Worm (Caenorhabditis elegans): ENCODE measurements around the gene klc-1.

klc-1 gene

ce11 chrIV:11080823-11081285, 2.7 kb upstream of the klc-1 start, which contains the start of gene atg-7:
Gene atg-7 (minus strand): TSS chrIV:11081055.
- TF ChIP-seq snpc-4 (tag; optimal IDR thresholded peaks at IDR 0.05), result no peak
- no peak for TF ChIP-seq nhr-23 (tag; optimal IDR thresholded peaks at IDR 0.05)
- no peak for TF ChIP-seq sma-3 (GFP tag; optimal IDR thresholded peaks at IDR 0.05)
- TF ChIP-seq ama-1 (optimal IDR thresholded peaks at IDR 0.05), result peak; percentile 64
- no peak for TF ChIP-seq sma-9 (GFP tag; optimal IDR thresholded peaks at IDR 0.05)
- TF ChIP-seq sma-9 (tag; optimal IDR thresholded peaks at IDR 0.05), result no peak
- no peak for TF ChIP-seq nhr-77 (tag; optimal IDR thresholded peaks at IDR 0.05)
- no peak for TF ChIP-seq gmeb-1 (tag; optimal IDR thresholded peaks at IDR 0.05)
- TF ChIP-seq unc-62 (GFP tag; optimal IDR thresholded peaks at IDR 0.05), result no peak
- no peak for TF ChIP-seq ztf-1 (GFP tag; conservative IDR thresholded peaks at IDR 0.05)
- TF ChIP-seq dmd-4 (tag; optimal IDR thresholded peaks at IDR 0.05), result no peak
- no peak for TF ChIP-seq nhr-10 (tag; optimal IDR thresholded peaks at IDR 0.05)
- TF ChIP-seq ceh-16 (tag; optimal IDR thresholded peaks at IDR 0.05), result no peak
- peak in 1 of 2 experiments; percentile 36 for TF ChIP-seq lsy-2 (tag; optimal IDR thresholded peaks at IDR 0.05)
- TF ChIP-seq nhr-237 (tag; optimal IDR thresholded peaks at IDR 0.05), result no peak
- no peak for TF ChIP-seq ztf-11 (tag; optimal IDR thresholded peaks at IDR 0.05)
- TF ChIP-seq peb-1 (tag; optimal IDR thresholded peaks at IDR 0.05), result no peak
- TF ChIP-seq nhr-6 (tag; optimal IDR thresholded peaks at IDR 0.05), result no peak
- no peak for TF ChIP-seq lin-39 (tag; optimal IDR thresholded peaks at IDR 0.05)
- peak; percentile 21 for TF ChIP-seq Y55F3AM.14 (GFP tag; optimal IDR thresholded peaks at IDR 0.05)
- peak; percentile 20 for TF ChIP-seq lin-13 (GFP tag; optimal IDR thresholded peaks at IDR 0.05)
- no peak for TF ChIP-seq skn-1 (tag; optimal IDR thresholded peaks at IDR 0.05)
- peak; percentile 18 for TF ChIP-seq nhr-25 (tag; optimal IDR thresholded peaks at IDR 0.05)
- TF ChIP-seq alr-1 (tag; optimal IDR thresholded peaks at IDR 0.05), result no peak
- peak; percentile 7 for TF ChIP-seq nhr-129 (tag; optimal IDR thresholded peaks at IDR 0.05)
- TF ChIP-seq R02D3.7 (tag; optimal IDR thresholded peaks at IDR 0.05), result no peak
- no peak for TF ChIP-seq unc-55 (GFP tag; optimal IDR thresholded peaks at IDR 0.05)
- no peak for TF ChIP-seq elt-3 (tag; optimal IDR thresholded peaks at IDR 0.05)
- peak; percentile 41 for TF ChIP-seq ztf-4 (tag; optimal IDR thresholded peaks at IDR 0.05)
- TF ChIP-seq elt-1 (tag; optimal IDR thresholded peaks at IDR 0.05), result no peak
- no peak for TF ChIP-seq fos-1 (tag; optimal IDR thresholded peaks at IDR 0.05)
- no peak for TF ChIP-seq lin-11 (tag; optimal IDR thresholded peaks at IDR 0.05)

DNA sequence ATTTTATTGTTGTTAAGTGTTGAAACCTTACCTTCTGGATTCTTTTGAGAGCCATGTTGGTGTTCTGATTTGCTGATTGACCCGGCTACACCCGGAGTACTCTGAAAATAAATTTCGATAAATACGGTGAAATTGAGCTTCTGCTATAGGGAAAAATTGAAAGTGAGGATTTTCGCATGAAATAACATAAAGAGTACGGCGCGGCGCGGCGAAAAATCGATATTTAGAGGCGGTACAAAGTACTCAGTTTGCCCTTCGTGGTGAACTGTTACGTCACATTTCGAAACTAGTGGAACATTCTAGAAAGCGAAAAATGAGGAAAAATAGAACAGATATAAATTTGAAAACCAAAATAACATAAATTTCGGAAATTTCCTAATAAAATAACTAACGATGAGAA, 1.4 kb upstream of the klc-1 start, which contains the start of gene let-70:
TSS of gene let-70 (minus strand) at position 101 of the 400 bp plus-strand sequence.
- TF ChIP-seq dmd-4 (tag; optimal IDR thresholded peaks at IDR 0.05) (no peak), nhr-129 (tag; optimal IDR thresholded peaks at IDR 0.05) (peak; percentile 12), elt-1 (tag; optimal IDR thresholded peaks at IDR 0.05) (no peak)

- peak; percentile 91 for TF ChIP-seq sma-3 (GFP tag; optimal IDR thresholded peaks at IDR 0.05)
- peak; percentile 93 for TF ChIP-seq mab-5 (tag; optimal IDR thresholded peaks at IDR 0.05)
- TF ChIP-seq egl-27 (tag; optimal IDR thresholded peaks at IDR 0.05), result peak; percentile 93
- TF ChIP-seq mdl-1 (tag; optimal IDR thresholded peaks at IDR 0.05), result peak; percentile 61 to 84
- TF ChIP-seq unc-55 (GFP tag; optimal IDR thresholded peaks at IDR 0.05), result peak; percentile 94
- TF ChIP-seq sma-9 (GFP tag; optimal IDR thresholded peaks at IDR 0.05), result peak; percentile 92
- no peak for TF ChIP-seq sma-9 (tag; optimal IDR thresholded peaks at IDR 0.05)
- peak; percentile 3 for TF ChIP-seq skn-1 (tag; optimal IDR thresholded peaks at IDR 0.05)
- peak; percentile 98 for TF ChIP-seq nhr-129 (tag; optimal IDR thresholded peaks at IDR 0.05)
- peak; percentile 96 for TF ChIP-seq sem-4 (tag; optimal IDR thresholded peaks at IDR 0.05)
- peak; percentile 76 to 94 for TF ChIP-seq lsy-2 (tag; optimal IDR thresholded peaks at IDR 0.05)
- peak; percentile 62 for TF ChIP-seq alr-1 (tag; optimal IDR thresholded peaks at IDR 0.05)
- TF ChIP-seq mbf-1 (tag; optimal IDR thresholded peaks at IDR 0.05), result no peak
- TF ChIP-seq nhr-21 (tag; optimal IDR thresholded peaks at IDR 0.05), result peak; percentile 96
- peak; percentile 99 for TF ChIP-seq zag-1 (tag; optimal IDR thresholded peaks at IDR 0.05)
- TF ChIP-seq unc-39 (tag; optimal IDR thresholded peaks at IDR 0.05), result peak; percentile 27
- TF ChIP-seq R02D3.7 (tag; optimal IDR thresholded peaks at IDR 0.05), result no peak
- peak; percentile 60 for TF ChIP-seq ceh-82 (tag; optimal IDR thresholded peaks at IDR 0.05)
- TF ChIP-seq nhr-12 (tag; optimal IDR thresholded peaks at IDR 0.05), result no peak
- TF ChIP-seq nhr-11 (tag; optimal IDR thresholded peaks at IDR 0.05), result no peak
- TF ChIP-seq ztf-11 (tag; optimal IDR thresholded peaks at IDR 0.05), result no peak
- TF ChIP-seq nhr-23 (tag; optimal IDR thresholded peaks at IDR 0.05), result peak; percentile 42
- TF ChIP-seq lin-13 (GFP tag; optimal IDR thresholded peaks at IDR 0.05), result peak; percentile 86
- no peak for TF ChIP-seq nhr-77 (tag; optimal IDR thresholded peaks at IDR 0.05)
- TF ChIP-seq ZK546.5 (tag; optimal IDR thresholded peaks at IDR 0.05), result peak; percentile 44
- peak; percentile 97 for TF ChIP-seq F13H6.1 (tag; optimal IDR thresholded peaks at IDR 0.05)
- TF ChIP-seq peb-1 (tag; optimal IDR thresholded peaks at IDR 0.05), result no peak
- TF ChIP-seq elt-3 (tag; optimal IDR thresholded peaks at IDR 0.05), result no peak
- TF ChIP-seq crh-2 (tag; optimal IDR thresholded peaks at IDR 0.05), result peak; percentile 91
- TF ChIP-seq ceh-16 (tag; optimal IDR thresholded peaks at IDR 0.05), result no peak
- TF ChIP-seq ama-1 (optimal IDR thresholded peaks at IDR 0.05), result peak; percentile 90
- TF ChIP-seq aly-2 (tag; optimal IDR thresholded peaks at IDR 0.05), result no peak
- peak; percentile 64 for TF ChIP-seq gmeb-1 (tag; optimal IDR thresholded peaks at IDR 0.05)
- peak; percentile 83 for TF ChIP-seq Y55F3AM.14 (GFP tag; optimal IDR thresholded peaks at IDR 0.05)
- peak; percentile 25 for TF ChIP-seq lin-39 (tag; optimal IDR thresholded peaks at IDR 0.05)
- TF ChIP-seq nhr-25 (tag; optimal IDR thresholded peaks at IDR 0.05), result peak; percentile 94
- TF ChIP-seq nhr-6 (tag; optimal IDR thresholded peaks at IDR 0.05), result peak; percentile 95
- TF ChIP-seq nhr-10 (tag; optimal IDR thresholded peaks at IDR 0.05), result no peak
- TF ChIP-seq C34F6.9 (tag; optimal IDR thresholded peaks at IDR 0.05), result peak; percentile 99
Measured at ce11 chrIV:11082789-11083235, 723 bp upstream of the klc-1 start.

All from whole organism, L2 larva.